Worm (Caenorhabditis elegans): ENCODE results near the gene twk-28.

DNA sequence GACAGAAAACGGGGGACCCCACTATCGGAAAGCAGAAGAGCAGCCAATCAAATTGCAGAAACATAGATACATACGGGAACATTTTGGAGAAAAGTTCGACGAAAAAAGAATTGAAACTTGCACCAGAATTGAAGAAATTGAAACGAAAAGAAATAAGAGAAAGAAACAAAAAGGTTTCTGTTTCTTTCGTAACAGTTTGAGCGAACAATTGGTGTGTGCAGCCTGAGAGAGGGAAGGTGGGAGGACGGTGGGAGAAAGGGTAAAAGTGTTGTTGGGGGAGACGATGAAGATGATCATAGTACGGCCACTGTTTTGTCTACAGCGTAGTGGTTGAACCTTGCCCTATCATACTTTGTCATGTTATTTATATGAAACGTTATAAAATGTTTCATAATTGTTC lies 15.8 kb upstream of the twk-28 start:
- TF ChIP-seq tbx-37 (GFP tag; conservative IDR thresholded peaks at IDR 0.05) (no peak), ama-1 (optimal IDR thresholded peaks at IDR 0.05) (no peak), flt-1 (GFP tag; IDR thresholded peaks at IDR 0.05) (no peak), sea-1 (GFP tag; conservative IDR thresholded peaks at IDR 0.05) (no peak), ets-7 (tag; optimal IDR thresholded peaks at IDR 0.05) (no peak), ceh-13 (GFP tag; optimal IDR thresholded peaks at IDR 0.05) (no peak), hmbx-1 (tag; optimal IDR thresholded peaks at IDR 0.05) (no peak)
